Fruit fly (Drosophila melanogaster): ENCODE measurements around the gene CG13318.

The CG13318 gene

dm6 chr3R:8809712-8810111 lies 37.2 kb upstream of the CG13318 start:
- TF ChIP-seq psq (optimal IDR thresholded peaks at IDR 0.05) (no peak), Dll (optimal IDR thresholded peaks at IDR 0.05) (no peak), pan (optimal IDR thresholded peaks at IDR 0.05) (no peak), EcR (GFP tag; optimal IDR thresholded peaks at IDR 0.05) (no peak), usp (GFP tag; optimal IDR thresholded peaks at IDR 0.05) (no peak), CG8478 (optimal IDR thresholded peaks at IDR 0.05) (no peak)

DNA sequence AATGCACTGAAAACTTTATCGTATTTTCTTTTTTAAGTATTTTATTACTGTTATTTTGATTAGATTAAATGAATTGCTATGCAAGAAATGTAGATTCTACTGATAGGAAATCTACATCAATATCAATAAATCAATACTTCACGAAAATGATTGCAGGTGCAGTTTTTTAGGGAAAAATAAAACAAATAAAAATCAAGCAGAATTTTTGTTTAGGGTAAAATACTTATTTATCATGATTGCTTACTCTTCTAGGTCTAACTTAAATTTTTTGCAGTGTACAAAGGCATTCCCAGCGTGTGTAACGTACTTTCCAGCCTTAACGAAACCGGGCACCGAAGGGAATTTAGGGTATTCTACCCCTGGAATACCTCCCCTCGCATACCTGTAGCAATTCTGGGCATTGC lies 36.0 kb upstream of the CG13318 start:
- TF ChIP-seq CG8478 (optimal IDR thresholded peaks at IDR 0.05) (no peak), psq (optimal IDR thresholded peaks at IDR 0.05) (no peak), Dll (optimal IDR thresholded peaks at IDR 0.05) (no peak), EcR (GFP tag; optimal IDR thresholded peaks at IDR 0.05) (no peak), usp (GFP tag; optimal IDR thresholded peaks at IDR 0.05) (no peak), pan (optimal IDR thresholded peaks at IDR 0.05) (no peak)

DNA sequence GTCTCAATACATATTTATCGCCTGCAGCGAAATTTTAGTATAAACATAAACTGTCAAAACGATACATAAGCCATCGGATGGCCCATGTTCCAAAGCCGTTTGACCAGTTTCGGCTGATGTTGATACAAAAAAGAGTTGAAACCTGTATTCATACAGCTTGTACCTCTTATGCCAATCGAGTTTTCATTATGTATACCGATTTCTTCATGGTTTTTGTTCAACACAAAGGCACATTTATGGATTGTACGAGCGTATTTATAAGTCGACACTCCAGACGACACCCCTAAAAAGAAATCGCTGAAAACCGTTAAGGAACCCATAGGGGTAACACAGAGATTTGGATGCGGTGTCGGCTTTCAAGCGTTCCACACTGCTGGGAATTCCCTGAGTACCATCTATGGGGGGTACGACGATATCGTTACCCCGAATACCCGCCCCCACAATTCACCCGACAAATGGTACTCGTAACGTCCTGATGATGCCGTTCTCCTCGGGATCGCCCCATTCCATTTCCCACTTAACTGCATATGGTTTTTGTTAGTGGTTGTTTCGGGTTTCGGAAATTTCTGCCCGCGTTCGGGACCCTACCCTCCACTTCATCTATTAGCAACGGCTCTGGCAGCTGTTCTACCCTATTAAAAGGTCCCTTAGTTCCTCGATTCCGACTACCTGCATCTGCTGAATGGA lies 35.5 kb upstream of the CG13318 start:
- TF ChIP-seq EcR (GFP tag; optimal IDR thresholded peaks at IDR 0.05) (no peak), Dll (optimal IDR thresholded peaks at IDR 0.05) (no peak), usp (GFP tag; optimal IDR thresholded peaks at IDR 0.05) (no peak), CG8478 (optimal IDR thresholded peaks at IDR 0.05) (no peak), psq (optimal IDR thresholded peaks at IDR 0.05) (no peak), pan (optimal IDR thresholded peaks at IDR 0.05) (no peak)

- TF ChIP-seq usp (GFP tag; optimal IDR thresholded peaks at IDR 0.05) (no peak), pan (optimal IDR thresholded peaks at IDR 0.05) (no peak), Dll (optimal IDR thresholded peaks at IDR 0.05) (no peak), CG8478 (optimal IDR thresholded peaks at IDR 0.05) (no peak), EcR (GFP tag; optimal IDR thresholded peaks at IDR 0.05) (no peak), psq (optimal IDR thresholded peaks at IDR 0.05) (no peak)
Observed at dm6 chr3R:8807048-8807447, 34.6 kb upstream of the CG13318 start.

- TF ChIP-seq usp (GFP tag; optimal IDR thresholded peaks at IDR 0.05) = no peak
- no peak for TF ChIP-seq EcR (GFP tag; optimal IDR thresholded peaks at IDR 0.05)
- no peak for TF ChIP-seq pan (optimal IDR thresholded peaks at IDR 0.05)
Observed at dm6 chr3R:8806638-8807037, 34.1 kb upstream of the CG13318 start.

dm6 chr3R:8806104-8806503 lies 33.6 kb upstream of the CG13318 start, which contains the start of gene hng2:
hng2 (plus strand) TSS chr3R:8806322.
- no peak for TF ChIP-seq usp (GFP tag; optimal IDR thresholded peaks at IDR 0.05)
- TF ChIP-seq psq (optimal IDR thresholded peaks at IDR 0.05) = no peak
- TF ChIP-seq Dll (optimal IDR thresholded peaks at IDR 0.05) = no peak
- TF ChIP-seq CG8478 (optimal IDR thresholded peaks at IDR 0.05) = no peak
- TF ChIP-seq EcR (GFP tag; optimal IDR thresholded peaks at IDR 0.05) = no peak
- TF ChIP-seq pan (optimal IDR thresholded peaks at IDR 0.05) = no peak

DNA sequence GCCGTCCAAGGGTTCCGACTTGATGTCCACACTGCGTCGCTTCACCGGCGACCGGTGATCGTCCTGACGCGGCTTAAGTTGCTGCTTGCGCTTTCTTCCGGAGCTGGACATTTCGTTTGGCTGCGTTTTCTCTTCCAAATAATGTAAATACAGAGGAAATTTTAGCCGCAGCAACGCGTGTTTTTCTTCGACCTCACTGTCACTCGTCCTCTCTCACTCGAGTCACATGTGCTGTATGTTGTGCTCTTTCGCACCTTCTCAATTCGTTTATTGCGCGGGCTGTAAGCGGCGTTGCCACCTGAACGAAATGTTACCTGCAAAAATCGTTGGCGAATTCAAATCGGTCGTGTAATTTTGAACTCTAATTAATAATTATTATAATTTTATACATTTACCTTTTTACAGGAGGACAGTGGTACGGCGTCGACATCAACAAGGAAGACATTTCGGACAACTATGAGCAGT lies 32.9 kb upstream of the CG13318 start, which contains the start of gene CG9839:
Gene CG9839 (minus strand): TSS at position 415 of the 465 bp plus-strand sequence.
- TF ChIP-seq pan (optimal IDR thresholded peaks at IDR 0.05) (no peak), EcR (GFP tag; optimal IDR thresholded peaks at IDR 0.05) (no peak), CG8478 (optimal IDR thresholded peaks at IDR 0.05) (no peak), Dll (optimal IDR thresholded peaks at IDR 0.05) (no peak), usp (GFP tag; optimal IDR thresholded peaks at IDR 0.05) (no peak), psq (optimal IDR thresholded peaks at IDR 0.05) (no peak)

DNA sequence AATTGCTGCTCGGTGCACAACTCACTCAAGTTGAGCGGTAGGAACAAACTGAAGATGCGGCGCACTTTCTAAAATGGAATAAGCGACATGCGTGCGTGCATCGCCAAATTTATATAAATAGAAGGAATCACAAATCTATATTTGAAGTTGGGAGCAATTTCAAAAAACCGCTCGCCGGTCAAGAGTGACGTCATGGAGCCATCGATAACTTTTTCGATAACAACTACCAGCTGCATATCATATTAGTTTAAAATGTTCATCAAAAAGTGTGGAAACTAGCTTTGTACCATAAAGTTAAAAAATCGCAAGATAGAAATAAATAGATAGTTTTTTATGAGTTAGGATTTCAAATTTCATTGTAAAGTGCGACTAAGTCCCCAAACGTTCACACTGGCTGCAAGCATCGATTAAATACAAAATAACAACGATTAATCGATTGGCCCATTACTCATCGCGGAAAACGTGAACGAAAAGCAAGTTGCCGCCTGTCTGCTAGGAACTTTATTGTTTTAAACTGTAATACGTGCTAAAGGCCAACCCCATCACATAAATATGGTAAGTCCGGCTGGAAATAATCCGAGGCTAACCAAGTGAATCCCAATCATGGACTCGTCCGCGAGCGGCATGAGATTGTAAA lies 28.8 kb upstream of the CG13318 start, which contains the start of the genes Pif1A, Pif1B and CCT7:
Gene Pif1A (minus strand): TSS at position 51 of the 637 bp plus-strand sequence.
Gene Pif1B (minus strand): TSS at position 51 of the 637 bp plus-strand sequence.
Gene CCT7 (plus strand): TSS at position 439 of the 637 bp plus-strand sequence.
- TF ChIP-seq psq (optimal IDR thresholded peaks at IDR 0.05) (no peak), CG8478 (optimal IDR thresholded peaks at IDR 0.05) (no peak), usp (GFP tag; optimal IDR thresholded peaks at IDR 0.05) (no peak), Dll (optimal IDR thresholded peaks at IDR 0.05) (no peak), EcR (GFP tag; optimal IDR thresholded peaks at IDR 0.05) (no peak), pan (optimal IDR thresholded peaks at IDR 0.05) (no peak)

DNA sequence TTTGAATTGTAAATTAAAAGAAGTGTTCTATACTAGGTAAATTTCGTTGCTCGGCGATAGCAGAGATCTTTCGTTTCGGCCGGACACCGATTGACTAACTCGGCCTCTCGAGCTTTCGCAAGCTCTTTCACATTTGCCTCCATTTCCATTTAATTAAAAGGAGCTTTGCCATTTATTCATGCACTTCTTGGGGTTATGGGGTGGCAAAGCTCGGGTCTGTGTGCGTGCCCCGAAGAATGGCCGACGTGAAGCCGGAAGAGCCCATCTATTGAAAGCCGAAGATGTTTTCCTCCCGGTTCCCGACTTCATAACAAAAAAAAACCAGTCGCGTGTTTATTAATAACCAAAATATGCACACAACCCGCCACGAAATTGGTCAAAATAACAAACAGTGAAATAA lies 27.4 kb upstream of the CG13318 start:
- no peak for TF ChIP-seq usp (GFP tag; optimal IDR thresholded peaks at IDR 0.05)
- no peak for TF ChIP-seq EcR (GFP tag; optimal IDR thresholded peaks at IDR 0.05)
- TF ChIP-seq psq (optimal IDR thresholded peaks at IDR 0.05) = no peak
- no peak for TF ChIP-seq pan (optimal IDR thresholded peaks at IDR 0.05)
- TF ChIP-seq CG8478 (optimal IDR thresholded peaks at IDR 0.05) = no peak
- no peak for TF ChIP-seq Dll (optimal IDR thresholded peaks at IDR 0.05)

DNA sequence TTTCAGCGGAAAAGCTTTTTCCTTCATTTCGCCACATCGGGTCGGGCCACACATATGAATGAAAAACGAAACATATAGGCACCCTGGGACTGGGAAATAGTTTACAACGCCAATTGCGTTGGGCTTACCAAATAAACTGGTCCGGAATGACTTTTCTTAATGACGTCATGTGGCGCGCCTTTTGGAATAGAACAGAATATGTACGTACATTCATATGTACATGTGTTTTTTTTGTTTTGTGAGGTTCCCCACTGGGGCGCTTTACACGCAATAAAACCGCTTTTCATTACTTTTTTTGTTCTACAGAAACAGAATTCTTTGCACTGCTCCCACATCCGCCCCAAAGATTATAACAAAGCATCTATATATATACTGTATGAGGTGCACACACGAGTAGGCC lies 25.8 kb upstream of the CG13318 start:
- TF ChIP-seq psq (optimal IDR thresholded peaks at IDR 0.05) = no peak
- no peak for TF ChIP-seq EcR (GFP tag; optimal IDR thresholded peaks at IDR 0.05)
- no peak for TF ChIP-seq CG8478 (optimal IDR thresholded peaks at IDR 0.05)
- TF ChIP-seq Dll (optimal IDR thresholded peaks at IDR 0.05) = no peak
- TF ChIP-seq usp (GFP tag; optimal IDR thresholded peaks at IDR 0.05) = no peak
- TF ChIP-seq pan (optimal IDR thresholded peaks at IDR 0.05) = no peak

DNA sequence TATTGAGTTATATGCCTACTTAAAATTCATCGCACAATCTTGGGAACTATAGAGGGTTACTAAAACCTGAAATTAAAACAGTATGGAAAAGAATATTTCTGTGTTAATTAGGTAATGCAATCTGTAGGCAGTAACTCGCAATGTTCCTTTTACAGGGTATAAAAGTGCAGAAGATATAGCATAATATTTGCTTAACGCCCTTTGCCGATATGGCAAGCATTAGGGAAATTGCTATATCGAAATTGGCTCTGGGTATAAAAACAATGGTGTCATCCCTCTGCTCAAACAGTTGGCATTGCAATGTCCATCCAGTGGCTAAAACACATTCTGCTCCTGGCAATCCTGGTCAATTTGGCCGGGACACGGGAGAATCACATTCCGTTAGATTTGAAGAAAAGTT lies 21.9 kb upstream of the CG13318 start, which contains the start of gene Ir85a:
Gene Ir85a (plus strand): TSS at position 301 of the 400 bp plus-strand sequence.
- TF ChIP-seq Dll (optimal IDR thresholded peaks at IDR 0.05) (no peak), pan (optimal IDR thresholded peaks at IDR 0.05) (no peak), usp (GFP tag; optimal IDR thresholded peaks at IDR 0.05) (no peak), psq (optimal IDR thresholded peaks at IDR 0.05) (no peak), CG8478 (optimal IDR thresholded peaks at IDR 0.05) (no peak), EcR (GFP tag; optimal IDR thresholded peaks at IDR 0.05) (no peak)

- TF ChIP-seq usp (GFP tag; optimal IDR thresholded peaks at IDR 0.05) = no peak
- no peak for TF ChIP-seq EcR (GFP tag; optimal IDR thresholded peaks at IDR 0.05)
- TF ChIP-seq Dll (optimal IDR thresholded peaks at IDR 0.05) = no peak
- no peak for TF ChIP-seq pan (optimal IDR thresholded peaks at IDR 0.05)
- no peak for TF ChIP-seq psq (optimal IDR thresholded peaks at IDR 0.05)
- TF ChIP-seq CG8478 (optimal IDR thresholded peaks at IDR 0.05) = no peak
Observed at dm6 chr3R:8793726-8794125, 21.2 kb upstream of the CG13318 start.

Measured in whole organism.